Fruit fly (Drosophila melanogaster) whole organism, embryonic: ENCODE results near the gene CG18268.

Source experiments
- CG12219 ChIP-seq: fragments of 200-800 bp; sonication (Bioruptor generic); optimal IDR thresholded peaks from 3 replicates; lab custom pipeline; 2018; ENCODE audit warnings: missing biosample characterization, mild to moderate bottlenecking, missing genetic modification characterization
- CG18262 ChIP-seq: fragments of 200-800 bp; optimal IDR thresholded peaks from 3 replicates; lab custom pipeline; 2019; ENCODE audit warnings: missing biosample characterization, mild to moderate bottlenecking, missing genetic modification characterization, moderate library complexity
- CG7928 ChIP-seq: fragments of 200-800 bp; sonication (Bioruptor generic); optimal IDR thresholded peaks from 2 replicates; lab custom pipeline; 2017; ENCODE audit warnings: missing biosample characterization, mild to moderate bottlenecking, missing genetic modification characterization
- Hr78 ChIP-seq, 2 experiments: fragments of 200-800 bp in 1 of 2; fragments of >200 bp in 1 of 2; sonication (Bioruptor generic) in 1 of 2; optimal IDR thresholded peaks; 2 replicates each; lab custom pipeline; 2017 to 2019; ENCODE audit warnings: missing biosample characterization in 2 of 2, missing genetic modification characterization in 2 of 2, mild to moderate bottlenecking in 1 of 2, moderate library complexity in 1 of 2
- chn ChIP-seq: fragments of 200-800 bp; sonication (Bioruptor generic); optimal IDR thresholded peaks from 2 replicates; lab custom pipeline; 2016; ENCODE audit warnings: missing biosample characterization, missing genetic modification characterization
- knrl ChIP-seq: fragments of 200-800 bp; sonication (Bioruptor generic); IDR thresholded peaks from 3 replicates; pipeline ENCODE4 v1.3.6; 2022; ENCODE audit warnings: missing biosample characterization, missing genetic modification characterization; ENCODE audit not compliant: partially characterized antibody
- rib ChIP-seq: fragments of 200-800 bp; sonication (Bioruptor generic); IDR thresholded peaks from 2 replicates; pipeline ENCODE4 v1.3.6; 2022; ENCODE audit warnings: missing biosample characterization, missing genetic modification characterization

- TF ChIP-seq CG18262 (tag; lab: Kevin White, UChicago) (no peak), CG12219 (GFP tag; lab: Kevin White, UChicago) (no peak), chn (GFP tag; lab: Kevin White, UChicago) (no peak), knrl (GFP tag; lab: Robert Waterston, UW) (no peak), CG7928 (GFP tag; lab: Kevin White, UChicago) (no peak), rib (GFP tag; lab: Robert Waterston, UW) (no peak), Hr78 (GFP tag; optimal IDR thresholded peaks at IDR 0.05; lab: Kevin White, UChicago) (no peak)
Observed at dm6 chr3R:7782933-7783686, 21.1 kb downstream of the CG18268 start, which contains the start of gene CG18747.
